Worm (Caenorhabditis elegans) whole organism, mixed stage, embryonic: Measurements from ENCODE around the gene grsp-2.

Experiments
- blmp-1 ChIP-seq: fragments of 150-350 bp; optimal IDR thresholded peaks from 2 replicates; lab custom pipeline; 2014; ENCODE audit warnings: missing biosample characterization, missing genetic modification characterization
- cnd-1 ChIP-seq: fragments of 200-800 bp; sonication (Bioruptor generic); optimal IDR thresholded peaks from 2 replicates; lab custom pipeline; 2018; ENCODE audit warnings: mild to moderate bottlenecking, missing genetic modification characterization, missing compliant biosample characterization
- elt-1 ChIP-seq: sonication (generic microtip); optimal IDR thresholded peaks from 2 replicates; lab custom pipeline; 2017; ENCODE audit warnings: missing genetic modification characterization, mild to moderate bottlenecking, missing compliant biosample characterization, antibody characterized with exemption, moderate library complexity, borderline replicate concordance; ENCODE audit not compliant: insufficient read depth
- elt-3 ChIP-seq: fragments of 150-350 bp; optimal IDR thresholded peaks from 2 replicates; lab custom pipeline; 2014; ENCODE audit warnings: missing biosample characterization, missing genetic modification characterization
- lin-13 ChIP-seq: fragments of 150-350 bp; optimal IDR thresholded peaks from 2 replicates; lab custom pipeline; 2014; ENCODE audit warnings: missing biosample characterization, missing genetic modification characterization
- mep-1 ChIP-seq: fragments of 150-350 bp; optimal IDR thresholded peaks from 2 replicates; lab custom pipeline; 2017; ENCODE audit warnings: missing biosample characterization, missing genetic modification reagents, missing genetic modification characterization, inconsistent platforms
- nhr-12 ChIP-seq: fragments of 150-350 bp; optimal IDR thresholded peaks from 2 replicates; lab custom pipeline; 2014; ENCODE audit warnings: missing biosample characterization, missing genetic modification characterization
- nhr-2 ChIP-seq: fragments of 150-350 bp; optimal IDR thresholded peaks from 2 replicates; lab custom pipeline; 2014; ENCODE audit warnings: missing biosample characterization, missing genetic modification characterization
- nhr-28 ChIP-seq: fragments of 150-350 bp; optimal IDR thresholded peaks from 2 replicates; lab custom pipeline; 2014; ENCODE audit warnings: missing biosample characterization, missing genetic modification characterization
- sem-2 ChIP-seq: fragments of 200-800 bp; sonication (Bioruptor generic); optimal IDR thresholded peaks from 2 replicates; lab custom pipeline; 2018; ENCODE audit warnings: mild to moderate bottlenecking, missing genetic modification characterization, missing compliant biosample characterization
- snpc-4 ChIP-seq: fragments of 150-350 bp; optimal IDR thresholded peaks from 2 replicates; lab custom pipeline; 2014; ENCODE audit warnings: missing biosample characterization, missing genetic modification characterization
- unc-39 ChIP-seq: fragments of 150-350 bp; optimal IDR thresholded peaks from 2 replicates; lab custom pipeline; 2014; ENCODE audit warnings: missing biosample characterization, missing genetic modification characterization
- unc-62 ChIP-seq: fragments of 150-350 bp; optimal IDR thresholded peaks from 2 replicates; lab custom pipeline; 2014; ENCODE audit warnings: missing biosample characterization, missing genetic modification reagents, missing genetic modification characterization

DNA sequence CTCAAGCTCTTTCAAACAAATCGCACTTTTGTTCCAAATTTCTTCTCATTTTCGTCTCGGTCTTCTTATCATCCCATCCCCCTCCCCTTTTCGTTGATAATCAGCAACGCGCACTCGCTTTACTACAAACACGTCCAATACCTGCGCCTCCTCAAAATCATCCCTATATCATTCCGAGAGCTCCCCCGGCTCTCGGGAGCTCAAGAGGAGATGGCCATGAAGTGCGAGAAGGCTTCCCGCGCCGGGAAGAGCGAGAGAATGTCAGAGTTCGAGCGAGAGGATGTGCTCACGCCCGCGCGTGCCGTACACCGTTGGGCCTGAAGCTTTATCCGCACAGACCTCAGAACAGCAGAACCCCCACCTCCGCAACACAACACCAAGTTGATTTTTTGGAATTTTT, 34.7 kb downstream of the grsp-2 start:
- TF ChIP-seq unc-39 (tag; lab: Kevin White, UChicago): no peak
- TF ChIP-seq unc-62: no peak
- TF ChIP-seq nhr-12 (tag; lab: Kevin White, UChicago): no peak
- no peak for TF ChIP-seq nhr-2
- TF ChIP-seq cnd-1 (tag; lab: Kevin White, UChicago): no peak
- TF ChIP-seq blmp-1 (tag; lab: Kevin White, UChicago): no peak
- TF ChIP-seq mep-1 (tag; lab: Kevin White, UChicago): no peak
- no peak for TF ChIP-seq nhr-28 (tag; lab: Kevin White, UChicago)
- no peak for TF ChIP-seq snpc-4 (tag; lab: Kevin White, UChicago)
- TF ChIP-seq sem-2 (GFP tag; lab: Kevin White, UChicago): no peak
- no peak for TF ChIP-seq elt-3 (tag; lab: Kevin White, UChicago)
- TF ChIP-seq elt-1 (tag; lab: Kevin White, UChicago): no peak
- TF ChIP-seq lin-13 (tag; lab: Kevin White, UChicago): no peak
